Worm (Caenorhabditis elegans) whole organism, L3 larva: Measurements from ENCODE around the gene svh-2.
A peak's percentile ranks its signal among the peaks of the same experiment; 100 is the strongest.

Experiments
- R02D3.7 ChIP-seq: fragments of 150-350 bp; optimal IDR thresholded peaks from 2 replicates; lab custom pipeline; 2014; ENCODE audit warnings: missing biosample characterization, missing genetic modification characterization
- aly-2 ChIP-seq: fragments of 150-350 bp; optimal IDR thresholded peaks from 2 replicates; lab custom pipeline; 2014; ENCODE audit warnings: missing biosample characterization, missing genetic modification characterization
- ceh-16 ChIP-seq: sonication (generic microtip); optimal IDR thresholded peaks from 2 replicates; lab custom pipeline; 2017; ENCODE audit warnings: missing biosample characterization, missing genetic modification characterization
- ceh-28 ChIP-seq: fragments of 150-350 bp; optimal IDR thresholded peaks from 2 replicates; lab custom pipeline; 2014; ENCODE audit warnings: missing biosample characterization, missing genetic modification reagents, missing genetic modification characterization
- ceh-82 ChIP-seq: fragments of 150-350 bp; optimal IDR thresholded peaks from 2 replicates; lab custom pipeline; 2014; ENCODE audit warnings: missing biosample characterization, missing genetic modification characterization
- ceh-9 ChIP-seq: sonication (generic microtip); optimal IDR thresholded peaks from 2 replicates; lab custom pipeline; 2018; ENCODE audit warnings: missing biosample characterization, missing genetic modification characterization
- daf-12 ChIP-seq: fragments of 150-350 bp; optimal IDR thresholded peaks from 2 replicates; lab custom pipeline; 2014; ENCODE audit warnings: missing biosample characterization, missing genetic modification reagents, missing genetic modification characterization
- egl-27 ChIP-seq: sonication (generic microtip); optimal IDR thresholded peaks from 4 replicates; lab custom pipeline; 2017; ENCODE audit warnings: missing biosample characterization, missing genetic modification reagents, missing genetic modification characterization
- egl-5 ChIP-seq: fragments of 150-350 bp; optimal IDR thresholded peaks from 2 replicates; lab custom pipeline; 2017; ENCODE audit warnings: missing biosample characterization, missing genetic modification reagents, missing genetic modification characterization, inconsistent platforms
- elt-1 ChIP-seq: fragments of 150-350 bp; optimal IDR thresholded peaks from 2 replicates; lab custom pipeline; 2014; ENCODE audit warnings: missing biosample characterization, missing genetic modification characterization
- elt-2 ChIP-seq: sonication (generic microtip); optimal IDR thresholded peaks from 2 replicates; lab custom pipeline; 2016; ENCODE audit warnings: missing genetic modification reagents, mild to moderate bottlenecking, missing genetic modification characterization, missing compliant biosample characterization
- elt-3 ChIP-seq, 3 experiments: fragments of 150-350 bp in 1 of 3; sonication (generic microtip) in 2 of 3; optimal IDR thresholded peaks; 2 replicates in 2 of 3; 4 replicates in 1 of 3; lab custom pipeline; 2014 to 2017; ENCODE audit warnings: missing biosample characterization in 3 of 3, missing genetic modification characterization in 3 of 3
- eor-1 ChIP-seq, 2 experiments: fragments of 150-350 bp; optimal IDR thresholded peaks; 2 replicates each; lab custom pipeline; 2014 to 2018; ENCODE audit warnings: missing biosample characterization in 2 of 2, missing genetic modification characterization in 2 of 2
- fkh-10 ChIP-seq: sonication (generic microtip); optimal IDR thresholded peaks from 2 replicates; lab custom pipeline; 2017; ENCODE audit warnings: missing biosample characterization, missing genetic modification reagents, missing genetic modification characterization
- hmg-11 ChIP-seq: sonication (generic microtip); optimal IDR thresholded peaks from 2 replicates; lab custom pipeline; 2016; ENCODE audit warnings: missing genetic modification characterization, missing compliant biosample characterization
- jun-1 ChIP-seq: fragments of 150-350 bp; optimal IDR thresholded peaks from 2 replicates; lab custom pipeline; 2014; ENCODE audit warnings: missing biosample characterization, missing genetic modification reagents, missing genetic modification characterization
- lin-15B ChIP-seq: fragments of 150-350 bp; optimal IDR thresholded peaks from 2 replicates; lab custom pipeline; 2014; ENCODE audit warnings: missing biosample characterization, missing genetic modification characterization
- lsy-12 ChIP-seq: sonication (generic microtip); optimal IDR thresholded peaks from 2 replicates; lab custom pipeline; 2016; ENCODE audit warnings: mild to moderate bottlenecking, missing genetic modification characterization, missing compliant biosample characterization
- mdl-1 ChIP-seq: fragments of 150-350 bp; optimal IDR thresholded peaks from 2 replicates; lab custom pipeline; 2014; ENCODE audit warnings: missing biosample characterization, missing genetic modification characterization
- mml-1 ChIP-seq: fragments of 150-350 bp; sonication (generic microtip); optimal IDR thresholded peaks from 3 replicates; lab custom pipeline; 2014; ENCODE audit warnings: missing biosample characterization, missing genetic modification characterization
- nfya-1 ChIP-seq: sonication (generic microtip); optimal IDR thresholded peaks from 2 replicates; lab custom pipeline; 2017; ENCODE audit warnings: missing genetic modification characterization, mild to moderate bottlenecking, missing compliant biosample characterization, antibody characterized with exemption, moderate library complexity; ENCODE audit not compliant: insufficient read depth
- nhr-11 ChIP-seq: fragments of 150-350 bp; optimal IDR thresholded peaks from 2 replicates; lab custom pipeline; 2014; ENCODE audit warnings: missing biosample characterization, missing genetic modification characterization
- nhr-23 ChIP-seq: fragments of 150-350 bp; optimal IDR thresholded peaks from 2 replicates; lab custom pipeline; 2014; ENCODE audit warnings: missing biosample characterization, missing genetic modification reagents, missing genetic modification characterization
- nhr-25 ChIP-seq: sonication (generic microtip); optimal IDR thresholded peaks from 2 replicates; lab custom pipeline; 2017; ENCODE audit warnings: missing biosample characterization, missing genetic modification characterization
- nhr-67 ChIP-seq: fragments of 150-350 bp; optimal IDR thresholded peaks from 2 replicates; lab custom pipeline; 2014; ENCODE audit warnings: missing biosample characterization, missing genetic modification characterization
- nhr-76 ChIP-seq: fragments of 150-350 bp; sonication (generic microtip); optimal IDR thresholded peaks from 5 replicates; lab custom pipeline; 2014; ENCODE audit warnings: missing biosample characterization, missing genetic modification characterization
- nhr-77 ChIP-seq: fragments of 150-350 bp; optimal IDR thresholded peaks from 2 replicates; lab custom pipeline; 2014; ENCODE audit warnings: missing biosample characterization, missing genetic modification characterization
- pha-4 ChIP-seq: fragments of 150-350 bp; optimal IDR thresholded peaks from 2 replicates; lab custom pipeline; 2014; ENCODE audit warnings: missing biosample characterization, missing genetic modification reagents, missing genetic modification characterization
- pqm-1 ChIP-seq: fragments of 150-350 bp; optimal IDR thresholded peaks from 2 replicates; lab custom pipeline; 2017; ENCODE audit warnings: missing biosample characterization, missing genetic modification characterization, inconsistent platforms
- sea-2 ChIP-seq: fragments of 150-350 bp; sonication (generic microtip); optimal IDR thresholded peaks from 4 replicates; lab custom pipeline; 2014; ENCODE audit warnings: missing biosample characterization, missing genetic modification reagents, missing genetic modification characterization
- snpc-4 ChIP-seq: fragments of 150-350 bp; optimal IDR thresholded peaks from 2 replicates; lab custom pipeline; 2014; ENCODE audit warnings: missing biosample characterization, missing genetic modification characterization
- unc-39 ChIP-seq: sonication (generic microtip); optimal IDR thresholded peaks from 4 replicates; lab custom pipeline; 2017; ENCODE audit warnings: missing biosample characterization, missing genetic modification characterization
- unc-62 ChIP-seq: fragments of 150-350 bp; sonication (generic microtip); optimal IDR thresholded peaks from 4 replicates; lab custom pipeline; 2014; ENCODE audit warnings: missing biosample characterization, missing genetic modification reagents, missing genetic modification characterization
- zag-1 ChIP-seq: fragments of 150-350 bp; optimal IDR thresholded peaks from 2 replicates; lab custom pipeline; 2014; ENCODE audit warnings: missing biosample characterization, missing genetic modification characterization
- ztf-11 ChIP-seq: fragments of 150-350 bp; optimal IDR thresholded peaks from 2 replicates; lab custom pipeline; 2014; ENCODE audit warnings: missing biosample characterization, missing genetic modification characterization
- ztf-4 ChIP-seq: fragments of 150-350 bp; optimal IDR thresholded peaks from 2 replicates; lab custom pipeline; 2014; ENCODE audit warnings: missing biosample characterization, missing genetic modification characterization

svh-2 gene

ce11 chrX:6530591-6530990 lies 22.5 kb upstream of the svh-2 start:
- peak; percentile 21 for TF ChIP-seq pqm-1 (tag; lab: Kevin White, UChicago)
- no peak for TF ChIP-seq ztf-11 (tag; lab: Kevin White, UChicago)
- peak; percentile 93 for TF ChIP-seq elt-2 (tag; lab: Kevin White, UChicago)
- TF ChIP-seq pha-4 (tag; lab: Kevin White, UChicago), result peak; percentile 4
- TF ChIP-seq, all 47 proteins: peak for 3

DNA sequence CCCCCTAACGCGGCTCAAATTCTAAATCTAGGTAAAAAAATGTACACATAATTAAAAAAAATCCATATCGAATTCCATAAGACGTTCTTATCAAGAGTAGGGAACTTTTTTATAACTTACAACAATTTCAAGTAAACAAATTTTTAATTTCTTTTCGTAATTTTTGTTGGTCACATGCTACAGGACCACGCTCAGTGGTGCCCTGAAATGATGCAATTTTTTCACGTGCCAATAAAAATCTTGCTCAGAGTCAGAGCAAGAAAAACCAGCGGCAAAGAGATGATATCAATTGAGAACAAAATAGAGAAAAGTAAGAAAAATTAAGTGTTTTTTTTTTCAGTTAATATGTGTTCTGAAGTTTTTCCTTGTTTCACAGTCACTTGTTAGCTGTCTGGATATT lies 21.2 kb upstream of the svh-2 start:
- no peak for TF ChIP-seq sea-2 (GFP tag; lab: Kevin White, UChicago)
- no peak for TF ChIP-seq daf-12 (tag; lab: Kevin White, UChicago)
- TF ChIP-seq jun-1 (tag; lab: Kevin White, UChicago), result no peak
- no peak for TF ChIP-seq nhr-11
- TF ChIP-seq elt-2 (tag; lab: Kevin White, UChicago), result no peak
- TF ChIP-seq ztf-4 (tag; lab: Kevin White, UChicago), result no peak
- peak; percentile 38 for TF ChIP-seq nfya-1 (tag; lab: Kevin White, UChicago)

ce11 chrX:6533038-6533437 lies 20.0 kb upstream of the svh-2 start:
- no peak for TF ChIP-seq nhr-77 (tag; lab: Kevin White, UChicago)
- TF ChIP-seq pqm-1 (tag; lab: Kevin White, UChicago), result no peak
- peak; percentile 50 for TF ChIP-seq elt-2 (tag; lab: Kevin White, UChicago)

ce11 chrX:6536701-6537279 lies 16.3 kb upstream of the svh-2 start, which contains the start of gene ilys-5:
Gene ilys-5, minus strand, starts transcription at chrX:6536840.
- peak; percentile 90 for TF ChIP-seq elt-2 (tag; lab: Kevin White, UChicago)
- peak; percentile 73 for TF ChIP-seq pqm-1 (tag; lab: Kevin White, UChicago)
- no peak for TF ChIP-seq hmg-11
- TF ChIP-seq nhr-67 (tag; lab: Kevin White, UChicago), result no peak
- TF ChIP-seq ceh-28, result no peak

- TF ChIP-seq unc-39 (no peak), mdl-1 (tag; lab: Kevin White, UChicago) (no peak), nhr-77 (tag; lab: Kevin White, UChicago) (no peak), elt-2 (tag; lab: Kevin White, UChicago) (peak; percentile 88), mml-1 (no peak), zag-1 (tag; lab: Kevin White, UChicago) (no peak), pqm-1 (tag; lab: Kevin White, UChicago) (peak; percentile 72), hmg-11 (no peak), ztf-11 (tag; lab: Kevin White, UChicago) (no peak), ceh-16 (tag; lab: Kevin White, UChicago) (no peak), egl-5 (tag; lab: Kevin White, UChicago) (no peak), elt-1 (tag; lab: Kevin White, UChicago) (no peak), R02D3.7 (tag; lab: Kevin White, UChicago) (no peak), jun-1 (tag; lab: Kevin White, UChicago) (peak; percentile 23), ceh-9 (no peak), lsy-12 (tag; lab: Kevin White, UChicago) (no peak), elt-3 (tag; optimal IDR thresholded peaks at IDR 0.05; lab: Kevin White, UChicago) (no peak), nhr-23 (tag; lab: Kevin White, UChicago) (no peak), nhr-11 (no peak), lin-15B (tag; lab: Kevin White, UChicago) (no peak), ztf-4 (tag; lab: Kevin White, UChicago) (no peak), eor-1 (tag; optimal IDR thresholded peaks at IDR 0.05; lab: Kevin White, UChicago) (no peak)
- TF ChIP-seq, all 47 proteins: peak for 3
These were observed 15.0 kb upstream of the svh-2 start for ce11 chrX:6538068-6538467.

DNA sequence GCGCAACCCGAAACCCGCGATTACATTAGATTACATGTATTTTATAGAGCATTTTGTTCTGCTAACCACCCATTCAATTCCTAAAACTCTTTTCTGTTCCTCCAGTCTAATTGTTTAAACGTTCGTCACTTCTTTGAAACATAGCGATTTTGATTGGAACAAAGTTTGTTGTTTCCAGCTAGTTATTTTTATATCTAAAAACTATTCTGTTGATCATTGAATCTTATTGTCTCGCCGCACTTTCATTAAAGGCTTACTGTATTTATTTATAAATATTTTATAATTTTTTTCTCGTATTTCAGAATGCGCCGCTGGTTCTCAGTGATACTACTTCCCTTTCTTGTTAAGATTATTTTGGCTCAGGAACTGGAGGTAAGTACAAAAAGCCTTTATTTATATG lies 10.4 kb upstream of the svh-2 start, which contains the start of gene T14E8.2:
Gene T14E8.2, plus strand, starts transcription at position 301 of the 400 bp plus-strand sequence.
- no peak for TF ChIP-seq aly-2 (tag; lab: Kevin White, UChicago)
- no peak for TF ChIP-seq fkh-10
- no peak for TF ChIP-seq egl-5 (tag; lab: Kevin White, UChicago)
- TF ChIP-seq jun-1 (tag; lab: Kevin White, UChicago), result no peak
- TF ChIP-seq nhr-11, result no peak
- no peak for TF ChIP-seq nhr-76
- no peak for TF ChIP-seq ztf-11 (tag; lab: Kevin White, UChicago)
- no peak for TF ChIP-seq unc-62 (GFP tag; lab: Kevin White, UChicago)
- TF ChIP-seq egl-27, result no peak
- TF ChIP-seq nhr-25, result no peak
- TF ChIP-seq snpc-4, result no peak
- no peak for TF ChIP-seq ceh-28
- no peak for TF ChIP-seq ceh-82 (tag; lab: Kevin White, UChicago)
